Fruit fly (Drosophila melanogaster) whole organism, embryonic: Measurements from ENCODE around the gene CG43339.

ENCODE experiments used
- Ada2b ChIP-seq: fragments of 200-800 bp; sonication (Bioruptor generic); IDR thresholded peaks from 2 replicates; pipeline ENCODE4 v1.3.6; 2022; ENCODE audit warnings: missing biosample characterization, missing genetic modification characterization
- Atf3 ChIP-seq: fragments of 200-800 bp; sonication (Bioruptor generic); optimal IDR thresholded peaks from 3 replicates; lab custom pipeline; 2016; ENCODE audit warnings: missing biosample characterization, missing genetic modification characterization
- Atf6 ChIP-seq: fragments of 200-800 bp; sonication (Bioruptor generic); IDR thresholded peaks from 2 replicates; pipeline ENCODE4 v1.3.6; 2022; ENCODE audit warnings: missing biosample characterization, missing genetic modification characterization
- CG10209 ChIP-seq: fragments of 200-800 bp; sonication (Bioruptor generic); optimal IDR thresholded peaks from 3 replicates; lab custom pipeline; 2017; ENCODE audit warnings: missing biosample characterization, mild to moderate bottlenecking, missing genetic modification characterization, missing genetic modification reagents
- CG13296 ChIP-seq: fragments of 200-800 bp; sonication (Bioruptor generic); optimal IDR thresholded peaks from 3 replicates; lab custom pipeline; 2018; ENCODE audit warnings: missing biosample characterization, mild to moderate bottlenecking, missing genetic modification characterization
- CG14441 ChIP-seq: fragments of 200-800 bp; sonication (Bioruptor generic); IDR thresholded peaks from 2 replicates; pipeline ENCODE4 v1.3.6; 2022; ENCODE audit warnings: missing biosample characterization, missing genetic modification characterization
- CG16815 ChIP-seq: fragments of 200-800 bp; sonication (Bioruptor generic); optimal IDR thresholded peaks from 3 replicates; lab custom pipeline; 2017; ENCODE audit warnings: missing biosample characterization, mild to moderate bottlenecking, missing genetic modification characterization
- CG17568 ChIP-seq: fragments of 200-800 bp; sonication (Bioruptor generic); optimal IDR thresholded peaks from 2 replicates; lab custom pipeline; 2018; ENCODE audit warnings: missing biosample characterization, mild to moderate bottlenecking, missing genetic modification characterization, moderate library complexity
- CG2116 ChIP-seq: fragments of 200-800 bp; sonication (Bioruptor generic); optimal IDR thresholded peaks from 3 replicates; lab custom pipeline; 2018; ENCODE audit warnings: missing biosample characterization, mild to moderate bottlenecking, missing genetic modification characterization
- CG2889 ChIP-seq: fragments of 200-800 bp; sonication (Bioruptor generic); IDR thresholded peaks from 3 replicates; pipeline ENCODE4 v1.3.6; 2022; ENCODE audit warnings: missing biosample characterization, missing genetic modification characterization
- CG31441 ChIP-seq: fragments of 200-800 bp; sonication (Bioruptor generic); IDR thresholded peaks from 2 replicates; pipeline ENCODE4 v1.3.6; 2022; ENCODE audit warnings: missing biosample characterization, missing genetic modification characterization
- CG34422 ChIP-seq: fragments of 200-800 bp; sonication (Bioruptor generic); IDR thresholded peaks from 3 replicates; pipeline ENCODE4 v1.3.6; 2022; ENCODE audit warnings: missing biosample characterization, missing genetic modification characterization
- CG4282 ChIP-seq: fragments of 200-800 bp; sonication (Bioruptor generic); optimal IDR thresholded peaks from 2 replicates; lab custom pipeline; 2016; ENCODE audit warnings: missing biosample characterization, missing genetic modification characterization
- CG4360 ChIP-seq: fragments of 200-800 bp; sonication (Bioruptor generic); IDR thresholded peaks from 2 replicates; pipeline ENCODE4 v1.3.6; 2022; ENCODE audit warnings: missing biosample characterization, missing genetic modification characterization
- CG5953 ChIP-seq: fragments of 200-800 bp; sonication (Bioruptor generic); IDR thresholded peaks from 2 replicates; pipeline ENCODE4 v1.3.6; 2022; ENCODE audit warnings: missing biosample characterization, missing genetic modification characterization
- CG7271 ChIP-seq: fragments of 200-800 bp; sonication (Bioruptor generic); optimal IDR thresholded peaks from 2 replicates; lab custom pipeline; 2018; ENCODE audit warnings: missing biosample characterization, mild to moderate bottlenecking, missing genetic modification characterization, moderate library complexity
- CG7372 ChIP-seq: fragments of 200-800 bp; sonication (Bioruptor generic); IDR thresholded peaks from 2 replicates; pipeline ENCODE4 v1.3.6; 2022; ENCODE audit warnings: missing biosample characterization, missing genetic modification characterization
- CG7928 ChIP-seq: fragments of 200-800 bp; sonication (Bioruptor generic); optimal IDR thresholded peaks from 2 replicates; lab custom pipeline; 2017; ENCODE audit warnings: missing biosample characterization, mild to moderate bottlenecking, missing genetic modification characterization
- CG7987 ChIP-seq: fragments of 200-800 bp; sonication (Bioruptor generic); optimal IDR thresholded peaks from 2 replicates; lab custom pipeline; 2018; ENCODE audit warnings: missing biosample characterization, mild to moderate bottlenecking, missing genetic modification characterization, moderate library complexity
- CG8089 ChIP-seq: fragments of 200-800 bp; sonication (Bioruptor generic); optimal IDR thresholded peaks from 3 replicates; lab custom pipeline; 2016; ENCODE audit warnings: missing biosample characterization, missing genetic modification characterization
- D19B ChIP-seq: fragments of 200-800 bp; sonication (Bioruptor generic); optimal IDR thresholded peaks from 2 replicates; lab custom pipeline; 2017; ENCODE audit warnings: missing biosample characterization, mild to moderate bottlenecking, missing genetic modification characterization
- Dfd ChIP-seq, 2 experiments: fragments of >200 bp; optimal IDR thresholded peaks; 2 replicates each; lab custom pipeline; 2017; ENCODE audit warnings: missing biosample characterization in 2 of 2, missing genetic modification characterization in 2 of 2
- HLH3B ChIP-seq: fragments of 200-800 bp; sonication (Bioruptor generic); IDR thresholded peaks from 2 replicates; pipeline ENCODE4 v1.3.6; 2022; ENCODE audit warnings: missing biosample characterization, missing genetic modification characterization
- Hr3 ChIP-seq: fragments of 200-800 bp; sonication (Bioruptor generic); optimal IDR thresholded peaks from 3 replicates; lab custom pipeline; 2016; ENCODE audit warnings: missing biosample characterization, missing genetic modification characterization
- Hr39 ChIP-seq: fragments of >200 bp; optimal IDR thresholded peaks from 2 replicates; lab custom pipeline; 2017
- Mad ChIP-seq: fragments of 200-800 bp; sonication (Bioruptor generic); optimal IDR thresholded peaks from 2 replicates; lab custom pipeline; 2016; ENCODE audit warnings: missing biosample characterization, missing genetic modification characterization
- Poxn ChIP-seq: fragments of 200-800 bp; sonication (Bioruptor generic); IDR thresholded peaks from 2 replicates; pipeline ENCODE4 v1.3.6; 2022; ENCODE audit warnings: missing biosample characterization, missing genetic modification characterization
- Sox100B ChIP-seq: fragments of 200-800 bp; sonication (Bioruptor generic); optimal IDR thresholded peaks from 3 replicates; lab custom pipeline; 2018; ENCODE audit warnings: missing biosample characterization, mild to moderate bottlenecking, missing genetic modification characterization
- Vsx1 ChIP-seq: fragments of 200-800 bp; sonication (Bioruptor generic); optimal IDR thresholded peaks from 2 replicates; lab custom pipeline; 2017; ENCODE audit warnings: missing biosample characterization, mild to moderate bottlenecking, missing genetic modification characterization, missing genetic modification reagents
- Xbp1 ChIP-seq: fragments of 200-800 bp; sonication (Bioruptor generic); optimal IDR thresholded peaks from 3 replicates; lab custom pipeline; 2016; ENCODE audit warnings: missing biosample characterization, mild to moderate bottlenecking, missing genetic modification characterization
- YL-1 ChIP-seq: fragments of 200-800 bp; sonication (Bioruptor generic); optimal IDR thresholded peaks from 3 replicates; lab custom pipeline; 2017; ENCODE audit warnings: missing biosample characterization, mild to moderate bottlenecking, missing genetic modification characterization
- ase ChIP-seq: fragments of 200-800 bp; sonication (Bioruptor generic); IDR thresholded peaks from 3 replicates; pipeline ENCODE4 v1.3.6; 2022; ENCODE audit warnings: missing biosample characterization, missing genetic modification characterization
- ash1 ChIP-seq: fragments of 200-800 bp; sonication (Bioruptor generic); optimal IDR thresholded peaks from 2 replicates; lab custom pipeline; 2018; ENCODE audit warnings: missing biosample characterization, mild to moderate bottlenecking, missing genetic modification characterization
- exex ChIP-seq: fragments of 200-800 bp; sonication (Bioruptor generic); optimal IDR thresholded peaks from 4 replicates; lab custom pipeline; 2018; ENCODE audit warnings: missing biosample characterization, mild to moderate bottlenecking, missing genetic modification characterization, moderate library complexity
- fd102C ChIP-seq: fragments of 200-800 bp; sonication (Bioruptor generic); optimal IDR thresholded peaks from 2 replicates; lab custom pipeline; 2018; ENCODE audit warnings: missing biosample characterization, mild to moderate bottlenecking, missing genetic modification characterization, moderate library complexity
- fru ChIP-seq: fragments of >200 bp; optimal IDR thresholded peaks from 2 replicates; lab custom pipeline; 2017
- kah ChIP-seq: fragments of 200-800 bp; sonication (Bioruptor generic); optimal IDR thresholded peaks from 2 replicates; lab custom pipeline; 2018; ENCODE audit warnings: missing biosample characterization, mild to moderate bottlenecking, missing genetic modification characterization
- lbe ChIP-seq: fragments of 200-800 bp; sonication (Bioruptor generic); optimal IDR thresholded peaks from 2 replicates; lab custom pipeline; 2016; ENCODE audit warnings: missing biosample characterization, mild to moderate bottlenecking, missing genetic modification characterization
- otp ChIP-seq: fragments of 200-800 bp; sonication (Bioruptor generic); IDR thresholded peaks from 3 replicates; pipeline ENCODE4, ENCODE4 v1.3.6; 2022; ENCODE audit warnings: missing biosample characterization, missing genetic modification characterization
- pb ChIP-seq: fragments of 200-800 bp; sonication (Bioruptor generic); optimal IDR thresholded peaks from 3 replicates; lab custom pipeline; 2016; ENCODE audit warnings: missing biosample characterization, missing genetic modification characterization
- pfk ChIP-seq: fragments of 200-800 bp; sonication (Bioruptor generic); optimal IDR thresholded peaks from 2 replicates; lab custom pipeline; 2018; ENCODE audit warnings: missing biosample characterization, mild to moderate bottlenecking, missing genetic modification characterization, moderate library complexity
- pnt ChIP-seq: fragments of 200-800 bp; sonication (Bioruptor generic); optimal IDR thresholded peaks from 3 replicates; lab custom pipeline; 2016; ENCODE audit warnings: missing biosample characterization, missing genetic modification characterization
- pzg ChIP-seq: fragments of 200-800 bp; sonication (Bioruptor generic); optimal IDR thresholded peaks from 3 replicates; lab custom pipeline; 2018; ENCODE audit warnings: missing biosample characterization, mild to moderate bottlenecking, missing genetic modification characterization, moderate library complexity
- shn ChIP-seq: fragments of 200-800 bp; sonication (Bioruptor generic); optimal IDR thresholded peaks from 3 replicates; lab custom pipeline; 2016; ENCODE audit warnings: missing biosample characterization, missing genetic modification characterization
- sug ChIP-seq: fragments of 200-800 bp; optimal IDR thresholded peaks from 2 replicates; lab custom pipeline; 2019; ENCODE audit warnings: missing biosample characterization, mild to moderate bottlenecking, missing genetic modification characterization, moderate library complexity
- tgo ChIP-seq: fragments of 200-800 bp; sonication (Bioruptor generic); IDR thresholded peaks from 3 replicates; pipeline ENCODE4 v1.3.6; 2022; ENCODE audit warnings: missing biosample characterization, missing genetic modification characterization
- tin ChIP-seq: fragments of 200-800 bp; sonication (Bioruptor generic); optimal IDR thresholded peaks from 3 replicates; lab custom pipeline; 2016; ENCODE audit warnings: missing biosample characterization, missing genetic modification characterization
- tio ChIP-seq: fragments of 200-800 bp; sonication (Bioruptor generic); optimal IDR thresholded peaks from 2 replicates; lab custom pipeline; 2017; ENCODE audit warnings: missing biosample characterization, missing genetic modification characterization, inconsistent platforms
- trem ChIP-seq: fragments of 200-800 bp; optimal IDR thresholded peaks from 3 replicates; lab custom pipeline; 2019; ENCODE audit warnings: missing biosample characterization, mild to moderate bottlenecking, missing genetic modification characterization, moderate library complexity
- zfh1 ChIP-seq: fragments of 200-800 bp; sonication (Bioruptor generic); IDR thresholded peaks from 3 replicates; pipeline ENCODE4 v1.3.6; 2022; ENCODE audit warnings: missing biosample characterization, missing genetic modification characterization

CG43339 gene

DNA sequence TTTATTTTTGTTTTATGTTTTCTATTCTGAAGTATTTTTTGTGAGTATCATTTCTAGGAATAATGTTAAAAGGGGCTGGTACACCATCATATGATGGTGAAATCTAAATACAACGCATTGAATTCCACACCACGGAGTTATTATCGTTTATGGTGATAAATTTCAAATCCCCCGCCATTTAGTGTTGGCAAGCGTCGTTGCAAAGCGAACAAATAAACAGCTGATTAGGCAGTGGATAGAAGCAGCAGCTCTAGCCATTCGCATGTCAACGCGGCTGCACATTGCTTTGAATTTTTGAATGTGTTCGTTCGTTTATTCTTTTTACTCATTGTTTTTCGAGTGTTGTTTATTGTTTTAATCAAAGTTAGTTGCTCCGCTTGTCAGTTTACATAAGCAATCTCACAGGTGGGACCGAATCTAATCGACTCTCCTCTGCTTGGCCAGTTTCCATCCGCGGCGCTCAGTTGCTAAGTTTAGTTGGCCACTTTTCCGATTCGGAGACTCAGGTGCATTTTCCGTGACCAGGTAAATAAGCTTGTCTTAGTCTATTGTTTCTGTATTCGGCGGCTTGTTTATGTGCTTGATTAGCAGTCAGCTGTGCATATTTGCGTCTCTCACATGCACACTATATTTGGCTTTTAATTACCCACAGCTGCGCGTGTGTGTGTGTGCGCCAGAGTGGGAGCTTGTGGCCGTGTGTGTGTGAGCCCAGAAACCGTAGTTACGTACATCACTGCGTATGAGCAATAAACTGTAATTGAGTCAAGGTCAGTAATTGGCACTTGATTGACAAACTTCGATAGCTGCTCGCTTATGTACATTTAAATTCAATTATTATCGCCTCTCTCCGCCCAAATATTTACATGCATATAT, 4.1 kb upstream of the CG43339 start, which contains the start of the genes Mst36Fa and CG31751 (continued):
- no peak for TF ChIP-seq CG16815 (GFP tag; lab: Kevin White, UChicago)
- TF ChIP-seq kah (GFP tag; lab: Kevin White, UChicago), result peak; percentile 63
- TF ChIP-seq Sox100B, result peak; percentile 86
- TF ChIP-seq zfh1 (GFP tag; lab: Robert Waterston, UW), result peak; percentile 55; the same call in 1 of the 3 replicates
- peak; percentile 71 for TF ChIP-seq CG4282 (GFP tag; lab: Kevin White, UChicago)
- TF ChIP-seq pfk (GFP tag; lab: Kevin White, UChicago), result peak; percentile 53
- TF ChIP-seq tio (GFP tag; lab: Kevin White, UChicago), result peak; percentile 17
- peak; percentile 92 for TF ChIP-seq CG7987 (GFP tag; lab: Kevin White, UChicago)
- TF ChIP-seq CG5953 (GFP tag; lab: Robert Waterston, UW), result peak; percentile 56
- TF ChIP-seq tin (GFP tag; lab: Kevin White, UChicago), result peak; percentile 35
- TF ChIP-seq Dfd (GFP tag; optimal IDR thresholded peaks at IDR 0.05; lab: Kevin White, UChicago), result no peak
- peak; percentile 88 for TF ChIP-seq pzg (GFP tag; lab: Kevin White, UChicago)
- TF ChIP-seq CG17568 (GFP tag; lab: Kevin White, UChicago), result peak; percentile 84
- TF ChIP-seq CG31441 (GFP tag; lab: Robert Waterston, UW), result no peak; the same call in 1 of the 2 replicates
- peak; percentile 27 for TF ChIP-seq Xbp1 (GFP tag; lab: Kevin White, UChicago)
- TF ChIP-seq CG13296 (GFP tag; lab: Kevin White, UChicago), result peak; percentile 89
- peak; percentile 7 for TF ChIP-seq trem (tag; lab: Kevin White, UChicago)
- peak; percentile 78 for TF ChIP-seq pb (GFP tag; lab: Kevin White, UChicago)
- TF ChIP-seq otp, result peak; percentile 88; the same call in 2 of the 3 replicates
- TF ChIP-seq CG34422 (GFP tag; lab: Robert Waterston, UW), result peak; percentile 68; the same call in 1 of the 3 replicates
- peak; percentile 96 for TF ChIP-seq sug
- peak; percentile 29 for TF ChIP-seq D19B
- TF ChIP-seq lbe (GFP tag; lab: Kevin White, UChicago), result no peak
- peak; percentile 71 for TF ChIP-seq CG7372 (GFP tag; lab: Robert Waterston, UW)
- TF ChIP-seq ase (GFP tag; lab: Robert Waterston, UW), result peak; percentile 47; the same call in 1 of the 3 replicates
- no peak for TF ChIP-seq fru (lab: Kevin White, UChicago)
- peak; percentile 78 for TF ChIP-seq exex (tag; lab: Kevin White, UChicago)
- peak; percentile 83 for TF ChIP-seq Atf6
- TF ChIP-seq CG2889 (GFP tag; lab: Robert Waterston, UW), result no peak
- peak; percentile 59 for TF ChIP-seq CG4360 (GFP tag; lab: Robert Waterston, UW)
- TF ChIP-seq shn (GFP tag; lab: Kevin White, UChicago), result peak; percentile 69
- peak; percentile 52 for TF ChIP-seq Hr3 (GFP tag; lab: Kevin White, UChicago)
- TF ChIP-seq Ada2b, result peak; percentile 68
- TF ChIP-seq ash1 (GFP tag; lab: Kevin White, UChicago), result peak; percentile 88
- peak; percentile 58 for TF ChIP-seq CG7928
- peak; percentile 88 for TF ChIP-seq CG10209 (GFP tag; lab: Kevin White, UChicago)
- TF ChIP-seq tgo (GFP tag; lab: Robert Waterston, UW), result peak; percentile 28; the same call in 1 of the 3 replicates
- no peak for TF ChIP-seq Hr39 (lab: Kevin White, UChicago)
- TF ChIP-seq YL-1 (GFP tag; lab: Kevin White, UChicago), result peak; percentile 82
- peak; percentile 74 for TF ChIP-seq CG2116 (GFP tag; lab: Kevin White, UChicago)
- peak; percentile 97 for TF ChIP-seq Vsx1 (GFP tag; lab: Kevin White, UChicago)
- peak; percentile 68 for TF ChIP-seq Mad
- TF ChIP-seq CG14441 (GFP tag; lab: Robert Waterston, UW), result peak; percentile 62
- TF ChIP-seq Atf3 (GFP tag; lab: Kevin White, UChicago), result peak; percentile 2
- peak; percentile 71; the same call in 1 of the 2 replicates for TF ChIP-seq HLH3B (GFP tag; lab: Robert Waterston, UW)
- TF ChIP-seq Poxn, result no peak
- TF ChIP-seq pnt, result peak; percentile 55
- TF ChIP-seq CG8089 (GFP tag; lab: Kevin White, UChicago), result peak; percentile 85
- TF ChIP-seq CG7271 (tag; lab: Kevin White, UChicago), result no peak
- no peak for TF ChIP-seq fd102C (GFP tag; lab: Kevin White, UChicago)
